Worm (Caenorhabditis elegans) whole organism, young adult: ENCODE results near the gene srt-52.

ENCODE experiments used
- B0019.2 ChIP-seq: fragments of 200-800 bp; sonication (Bioruptor generic); conservative IDR thresholded peaks from 2 replicates; pipeline ENCODE4 v1.3.6; 2022; ENCODE audit warnings: missing genetic modification reagents, missing genetic modification characterization, missing compliant biosample characterization
- B0035.1 ChIP-seq: sonication (generic microtip); optimal IDR thresholded peaks from 2 replicates; lab custom pipeline; 2016; ENCODE audit warnings: missing genetic modification characterization, mild to moderate bottlenecking, missing compliant biosample characterization, missing genotype, missing genetic modification reagents
- C17E4.6 ChIP-seq: fragments of 200-800 bp; sonication (Bioruptor generic); IDR thresholded peaks from 2 replicates; pipeline ENCODE4 v1.3.6; 2022; ENCODE audit warnings: missing genetic modification reagents, missing genetic modification characterization, missing compliant biosample characterization
- D2030.7 ChIP-seq: fragments of 200-800 bp; sonication (Bioruptor generic); IDR thresholded peaks from 2 replicates; pipeline ENCODE4 v1.3.6; 2022; ENCODE audit warnings: missing genetic modification reagents, missing genetic modification characterization, missing compliant biosample characterization
- F10E7.11 ChIP-seq: sonication (generic microtip); optimal IDR thresholded peaks from 2 replicates; lab custom pipeline; 2017; ENCODE audit warnings: mild to moderate bottlenecking, missing genetic modification characterization, moderate library complexity, missing compliant biosample characterization
- F22D6.2 ChIP-seq: sonication (generic microtip); optimal IDR thresholded peaks from 2 replicates; lab custom pipeline; 2016; ENCODE audit warnings: mild to moderate bottlenecking, missing genetic modification characterization, missing compliant biosample characterization
- F37B4.10 ChIP-seq: fragments of 200-800 bp; sonication (Bioruptor generic); IDR thresholded peaks from 2 replicates; pipeline ENCODE4 v1.3.6; 2022; ENCODE audit warnings: missing genetic modification characterization, missing compliant biosample characterization
- F39B2.1 ChIP-seq: fragments of 200-800 bp; sonication (Bioruptor generic); IDR thresholded peaks from 2 replicates; pipeline ENCODE4 v1.3.6; 2022; ENCODE audit warnings: missing genetic modification reagents, missing genetic modification characterization, missing compliant biosample characterization
- F55B11.4 ChIP-seq: sonication (generic microtip); optimal IDR thresholded peaks from 2 replicates; lab custom pipeline; 2016; ENCODE audit warnings: missing compliant biosample characterization, missing genetic modification characterization, borderline replicate concordance; ENCODE audit not compliant: insufficient read depth
- F57C9.4 ChIP-seq: sonication (generic microtip); optimal IDR thresholded peaks from 2 replicates; lab custom pipeline; 2017; ENCODE audit warnings: mild to moderate bottlenecking, missing genetic modification characterization, missing compliant biosample characterization
- T07F8.4 ChIP-seq: sonication (generic microtip); optimal IDR thresholded peaks from 2 replicates; lab custom pipeline; 2016; ENCODE audit warnings: mild to moderate bottlenecking, missing genetic modification characterization, moderate library complexity, missing compliant biosample characterization
- T26A5.8 ChIP-seq: sonication (generic microtip); optimal IDR thresholded peaks from 2 replicates; lab custom pipeline; 2016; ENCODE audit warnings: missing genetic modification characterization, missing compliant biosample characterization
- Y53F4B.3 ChIP-seq: fragments of 200-800 bp; sonication (Bioruptor generic); IDR thresholded peaks from 2 replicates; pipeline ENCODE4 v1.3.6; 2022; ENCODE audit warnings: missing genetic modification reagents, missing genetic modification characterization, missing compliant biosample characterization
- Y56A3A.18 ChIP-seq: fragments of 200-800 bp; sonication (Bioruptor generic); IDR thresholded peaks from 2 replicates; pipeline ENCODE4 v1.3.6; 2022; ENCODE audit warnings: missing genetic modification reagents, missing genetic modification characterization, missing compliant biosample characterization
- Y95B8A.8 ChIP-seq: fragments of 200-800 bp; sonication (Bioruptor generic); IDR thresholded peaks from 2 replicates; pipeline ENCODE4 v1.3.6; 2022; ENCODE audit warnings: missing genetic modification reagents, missing genetic modification characterization, missing compliant biosample characterization
- akir-1 ChIP-seq: fragments of 200-800 bp; sonication (Bioruptor generic); optimal IDR thresholded peaks from 2 replicates; lab custom pipeline; 2018; ENCODE audit warnings: mild to moderate bottlenecking, missing genetic modification characterization, moderate library complexity, missing compliant biosample characterization
- attf-3 ChIP-seq: fragments of 200-800 bp; sonication (Bioruptor generic); conservative IDR thresholded peaks from 2 replicates; pipeline ENCODE4 v1.3.6; 2022; ENCODE audit warnings: missing genetic modification reagents, missing genetic modification characterization, missing compliant biosample characterization
- attf-5 ChIP-seq: fragments of 200-800 bp; sonication (Bioruptor generic); optimal IDR thresholded peaks from 2 replicates; lab custom pipeline; 2018; ENCODE audit warnings: mild to moderate bottlenecking, missing genetic modification characterization, missing compliant biosample characterization
- attf-6 ChIP-seq: fragments of 200-800 bp; sonication (Bioruptor generic); IDR thresholded peaks from 2 replicates; pipeline ENCODE4 v1.3.6; 2022; ENCODE audit warnings: missing genetic modification reagents, missing genetic modification characterization, missing compliant biosample characterization
- ceh-100 ChIP-seq: fragments of 200-800 bp; sonication (Bioruptor generic); IDR thresholded peaks from 2 replicates; pipeline ENCODE4 v1.3.6; 2022; ENCODE audit warnings: missing genetic modification reagents, missing genetic modification characterization, missing compliant biosample characterization
- ceh-27 ChIP-seq: fragments of 200-800 bp; sonication (Bioruptor generic); optimal IDR thresholded peaks from 2 replicates; lab custom pipeline; 2018; ENCODE audit warnings: mild to moderate bottlenecking, missing genetic modification characterization, moderate library complexity, missing compliant biosample characterization
- ceh-58 ChIP-seq: fragments of 200-800 bp; sonication (Bioruptor generic); IDR thresholded peaks from 2 replicates; pipeline ENCODE4 v1.3.6; 2022; ENCODE audit warnings: missing genetic modification characterization, missing compliant biosample characterization
- dpl-1 ChIP-seq: fragments of 150-350 bp; optimal IDR thresholded peaks from 2 replicates; lab custom pipeline; 2014; ENCODE audit warnings: missing biosample characterization, missing genetic modification reagents, missing genetic modification characterization
- efl-1 ChIP-seq: fragments of 150-350 bp; optimal IDR thresholded peaks from 2 replicates; lab custom pipeline; 2014; ENCODE audit warnings: missing biosample characterization, missing genetic modification reagents, missing genetic modification characterization
- egl-44 ChIP-seq: fragments of 200-800 bp; sonication (Bioruptor generic); IDR thresholded peaks from 2 replicates; pipeline ENCODE4 v1.3.6; 2022; ENCODE audit warnings: missing genetic modification reagents, missing genetic modification characterization, missing compliant biosample characterization
- egrh-3 ChIP-seq: fragments of 200-800 bp; sonication (Bioruptor generic); IDR thresholded peaks from 2 replicates; pipeline ENCODE4 v1.3.6; 2022; ENCODE audit warnings: missing genetic modification reagents, missing genetic modification characterization, missing compliant biosample characterization
- let-526 ChIP-seq: fragments of 200-800 bp; sonication (Bioruptor generic); IDR thresholded peaks from 2 replicates; pipeline ENCODE4 v1.3.6; 2022; ENCODE audit warnings: missing genetic modification reagents, missing genetic modification characterization, missing compliant biosample characterization
- lin-26 ChIP-seq: fragments of 200-800 bp; sonication (Bioruptor generic); IDR thresholded peaks from 2 replicates; pipeline ENCODE4 v1.3.6; 2022; ENCODE audit warnings: missing genetic modification reagents, missing genetic modification characterization, missing compliant biosample characterization
- lin-54 ChIP-seq: fragments of 200-800 bp; sonication (Bioruptor generic); optimal IDR thresholded peaks from 2 replicates; lab custom pipeline; 2018; ENCODE audit warnings: mild to moderate bottlenecking, missing genetic modification characterization, missing compliant biosample characterization
- lsl-1 ChIP-seq: fragments of 200-800 bp; sonication (Bioruptor generic); optimal IDR thresholded peaks from 2 replicates; lab custom pipeline; 2018; ENCODE audit warnings: mild to moderate bottlenecking, missing genetic modification characterization, moderate library complexity, missing compliant biosample characterization
- madf-10 ChIP-seq: sonication (generic microtip); optimal IDR thresholded peaks from 2 replicates; lab custom pipeline; 2016; ENCODE audit warnings: mild to moderate bottlenecking, missing genetic modification characterization, missing compliant biosample characterization
- mel-28 ChIP-seq: sonication (generic microtip); optimal IDR thresholded peaks from 2 replicates; lab custom pipeline; 2016; ENCODE audit warnings: borderline replicate concordance, mild to moderate bottlenecking, missing genetic modification characterization, missing compliant biosample characterization
- mxl-1 ChIP-seq: sonication (generic microtip); optimal IDR thresholded peaks from 2 replicates; lab custom pipeline; 2016; ENCODE audit warnings: missing genetic modification characterization, missing compliant biosample characterization
- nfya-1 ChIP-seq: sonication (generic microtip); optimal IDR thresholded peaks from 2 replicates; lab custom pipeline; 2017; ENCODE audit warnings: antibody characterized with exemption, missing compliant biosample characterization, missing genetic modification characterization, borderline replicate concordance; ENCODE audit not compliant: insufficient read depth
- nhr-27 ChIP-seq: fragments of 200-800 bp; sonication (Bioruptor generic); optimal IDR thresholded peaks from 2 replicates; lab custom pipeline; 2018; ENCODE audit warnings: mild to moderate bottlenecking, missing genetic modification characterization, moderate library complexity, missing compliant biosample characterization
- pha-4 ChIP-seq: fragments of 150-350 bp; sonication (generic microtip); optimal IDR thresholded peaks from 2 replicates; lab custom pipeline; 2014; ENCODE audit warnings: missing biosample characterization, missing genetic modification reagents, missing genetic modification characterization
- rcor-1 ChIP-seq: fragments of 200-800 bp; sonication (Bioruptor generic); IDR thresholded peaks from 2 replicates; pipeline ENCODE4 v1.3.6; 2022; ENCODE audit warnings: missing genetic modification reagents, missing genetic modification characterization, missing compliant biosample characterization
- repo-1 ChIP-seq: sonication (generic microtip); optimal IDR thresholded peaks from 2 replicates; lab custom pipeline; 2017; ENCODE audit warnings: mild to moderate bottlenecking, missing genetic modification characterization, missing compliant biosample characterization
- sea-2 ChIP-seq: fragments of 200-800 bp; sonication (Bioruptor generic); IDR thresholded peaks from 2 replicates; pipeline ENCODE4 v1.3.6; 2022; ENCODE audit warnings: missing genetic modification characterization, missing compliant biosample characterization
- snpc-1.3 ChIP-seq: sonication (generic microtip); optimal IDR thresholded peaks from 2 replicates; lab custom pipeline; 2017; ENCODE audit warnings: missing genetic modification characterization, mild to moderate bottlenecking, missing compliant biosample characterization, antibody characterized with exemption, moderate library complexity, missing genotype, missing genetic modification reagents; ENCODE audit not compliant: insufficient read depth
- snpc-3.4 ChIP-seq: sonication (generic microtip); optimal IDR thresholded peaks from 2 replicates; lab custom pipeline; 2017; ENCODE audit warnings: missing genetic modification characterization, mild to moderate bottlenecking, missing compliant biosample characterization, antibody characterized with exemption, moderate library complexity, missing genotype, missing genetic modification reagents
- sptf-2 ChIP-seq: fragments of 200-800 bp; sonication (Bioruptor generic); optimal IDR thresholded peaks from 2 replicates; lab custom pipeline; 2018; ENCODE audit warnings: mild to moderate bottlenecking, missing genetic modification characterization, missing compliant biosample characterization
- tbx-9 ChIP-seq: sonication (generic microtip); optimal IDR thresholded peaks from 2 replicates; lab custom pipeline; 2016; ENCODE audit warnings: borderline replicate concordance, missing genetic modification characterization, inconsistent platforms, missing compliant biosample characterization
- unc-62 ChIP-seq: fragments of 150-350 bp; optimal IDR thresholded peaks from 2 replicates; lab custom pipeline; 2014; ENCODE audit warnings: missing biosample characterization, missing genetic modification reagents, missing genetic modification characterization
- zim-3 ChIP-seq: sonication (generic microtip); optimal IDR thresholded peaks from 2 replicates; lab custom pipeline; 2017; ENCODE audit warnings: mild to moderate bottlenecking, missing genetic modification characterization, moderate library complexity, missing compliant biosample characterization
- ztf-18 ChIP-seq: sonication (generic microtip); optimal IDR thresholded peaks from 2 replicates; lab custom pipeline; 2016; ENCODE audit warnings: missing genotype, mild to moderate bottlenecking, missing genetic modification characterization, missing compliant biosample characterization
- ztf-22 ChIP-seq: fragments of 200-800 bp; sonication (Bioruptor generic); optimal IDR thresholded peaks from 2 replicates; lab custom pipeline; 2018; ENCODE audit warnings: mild to moderate bottlenecking, missing genetic modification characterization, moderate library complexity, missing compliant biosample characterization
- ztf-28 ChIP-seq: fragments of 200-800 bp; sonication (Bioruptor generic); IDR thresholded peaks from 2 replicates; pipeline ENCODE4 v1.3.6; 2022; ENCODE audit warnings: missing genetic modification reagents, missing genetic modification characterization, missing compliant biosample characterization
- ztf-6 ChIP-seq: fragments of 200-800 bp; sonication (Bioruptor generic); IDR thresholded peaks from 2 replicates; pipeline ENCODE4 v1.3.6; 2022; ENCODE audit warnings: missing genetic modification reagents, missing genetic modification characterization, missing compliant biosample characterization

The srt-52 gene

ce11 chrV:53286-53685 is 2.6 kb downstream of the srt-52 start:
- TF ChIP-seq nhr-27 (tag; lab: Kevin White, UChicago) = peak; percentile 32
- TF ChIP-seq akir-1 (GFP tag; lab: Kevin White, UChicago) = peak; percentile 53
- TF ChIP-seq B0035.1 (tag; lab: Kevin White, UChicago) = no peak
- TF ChIP-seq Y53F4B.3 = 0 out of 2 replicates have a peak, but pooled peaks have one; percentile 13
- peak; percentile 54 for TF ChIP-seq mxl-1
- TF ChIP-seq B0019.2 (GFP tag; lab: Robert Waterston, UW) = no peak
- TF ChIP-seq tbx-9 (tag; lab: Kevin White, UChicago) = no peak
- peak; percentile 66; the same call in 1 of the 2 replicates for TF ChIP-seq egl-44 (GFP tag; lab: Robert Waterston, UW)
- no peak for TF ChIP-seq F57C9.4 (tag; lab: Kevin White, UChicago)
- TF ChIP-seq sea-2 (GFP tag; lab: Robert Waterston, UW) = no peak
- peak; percentile 96 for TF ChIP-seq zim-3 (tag; lab: Kevin White, UChicago)
- TF ChIP-seq T07F8.4 (tag; lab: Kevin White, UChicago) = peak; percentile 82
- TF ChIP-seq attf-5 (GFP tag; lab: Kevin White, UChicago) = no peak
- peak; percentile 85 for TF ChIP-seq snpc-1.3 (tag; lab: Kevin White, UChicago)
- no peak for TF ChIP-seq nfya-1 (tag; lab: Kevin White, UChicago)
- TF ChIP-seq ztf-18 (tag; lab: Kevin White, UChicago) = peak; percentile 71
- peak; percentile 61 for TF ChIP-seq madf-10 (tag; lab: Kevin White, UChicago)
- TF ChIP-seq ztf-22 = no peak
- TF ChIP-seq F39B2.1 = no peak
- TF ChIP-seq ceh-100 = no peak
- no peak for TF ChIP-seq dpl-1
- no peak for TF ChIP-seq egrh-3 (GFP tag; lab: Robert Waterston, UW)
- peak; percentile 9 for TF ChIP-seq repo-1 (tag; lab: Kevin White, UChicago)
- TF ChIP-seq mel-28 (tag; lab: Kevin White, UChicago) = no peak
- no peak; the same call in 1 of the 2 replicates for TF ChIP-seq attf-3
- TF ChIP-seq D2030.7 (GFP tag; lab: Robert Waterston, UW) = peak; percentile 65
- peak; percentile 14 for TF ChIP-seq efl-1 (GFP tag; lab: Kevin White, UChicago)
- no peak for TF ChIP-seq unc-62 (GFP tag; lab: Kevin White, UChicago)
- peak; percentile 96 for TF ChIP-seq Y56A3A.18 (GFP tag; lab: Robert Waterston, UW)
- no peak for TF ChIP-seq rcor-1
- TF ChIP-seq ceh-27 = peak; percentile 69
- TF ChIP-seq F55B11.4 (tag; lab: Kevin White, UChicago) = no peak
- no peak for TF ChIP-seq F22D6.2 (tag; lab: Kevin White, UChicago)
- peak; percentile 53; the same call in 1 of the 2 replicates for TF ChIP-seq ztf-6 (GFP tag; lab: Robert Waterston, UW)
- no peak for TF ChIP-seq ceh-58 (GFP tag; lab: Robert Waterston, UW)
- TF ChIP-seq ztf-28 = no peak
- 0 out of 2 replicates have a peak, but pooled peaks have one; percentile 40 for TF ChIP-seq C17E4.6 (GFP tag; lab: Robert Waterston, UW)
- TF ChIP-seq lin-26 (GFP tag; lab: Robert Waterston, UW) = peak; percentile 96
- peak; percentile 59 for TF ChIP-seq lin-54 (GFP tag; lab: Kevin White, UChicago)
- TF ChIP-seq sptf-2 (GFP tag; lab: Kevin White, UChicago) = peak; percentile 64
- TF ChIP-seq Y95B8A.8 (GFP tag; lab: Robert Waterston, UW) = no peak
- no peak for TF ChIP-seq attf-6 (GFP tag; lab: Robert Waterston, UW)
- TF ChIP-seq lsl-1 (GFP tag; lab: Kevin White, UChicago) = peak; percentile 23
- TF ChIP-seq pha-4 (tag; lab: Kevin White, UChicago) = no peak
- TF ChIP-seq F10E7.11 = peak; percentile 24
- no peak for TF ChIP-seq F37B4.10 (GFP tag; lab: Robert Waterston, UW)
- TF ChIP-seq snpc-3.4 (tag; lab: Kevin White, UChicago) = peak; percentile 78
- peak; percentile 61 for TF ChIP-seq T26A5.8 (tag; lab: Kevin White, UChicago)
- TF ChIP-seq let-526 (GFP tag; lab: Robert Waterston, UW) = peak; percentile 67; the same call in 1 of the 2 replicates
